Fruit fly (Drosophila melanogaster) whole organism, embryonic: ENCODE measurements around the gene Rtca.

ENCODE experiments used
- CG10462 ChIP-seq: fragments of 200-800 bp; sonication (Bioruptor generic); optimal IDR thresholded peaks from 2 replicates; lab custom pipeline; 2016; ENCODE audit warnings: missing biosample characterization, missing genetic modification characterization
- CG11093 ChIP-seq: fragments of 200-800 bp; sonication (Bioruptor generic); IDR thresholded peaks from 3 replicates; pipeline ENCODE4 v1.3.6; 2022; ENCODE audit warnings: missing biosample characterization, missing genetic modification characterization
- CG11247 ChIP-seq: fragments of 200-800 bp; sonication (Bioruptor generic); IDR thresholded peaks from 2 replicates; pipeline ENCODE4 v1.3.6; 2022; ENCODE audit warnings: missing biosample characterization, missing genetic modification characterization
- CG11723 ChIP-seq: fragments of 200-800 bp; sonication (Bioruptor generic); optimal IDR thresholded peaks from 2 replicates; lab custom pipeline; 2017; ENCODE audit warnings: missing biosample characterization, mild to moderate bottlenecking, missing genetic modification characterization
- CG12219 ChIP-seq: fragments of 200-800 bp; sonication (Bioruptor generic); optimal IDR thresholded peaks from 3 replicates; lab custom pipeline; 2018; ENCODE audit warnings: missing biosample characterization, mild to moderate bottlenecking, missing genetic modification characterization
- CG15479 ChIP-seq: fragments of 200-800 bp; sonication (Bioruptor generic); optimal IDR thresholded peaks from 3 replicates; lab custom pipeline; 2019; ENCODE audit warnings: missing biosample characterization, mild to moderate bottlenecking, missing genetic modification characterization, moderate library complexity
- CG1603 ChIP-seq: fragments of 200-800 bp; sonication (Bioruptor generic); optimal IDR thresholded peaks from 2 replicates; lab custom pipeline; 2019; ENCODE audit warnings: missing biosample characterization, mild to moderate bottlenecking, missing genetic modification characterization, moderate library complexity
- CG1832 ChIP-seq: fragments of 200-800 bp; sonication (Bioruptor generic); optimal IDR thresholded peaks from 2 replicates; lab custom pipeline; 2017; ENCODE audit warnings: missing biosample characterization, mild to moderate bottlenecking, missing genetic modification characterization, inconsistent platforms
- CG2120 ChIP-seq: fragments of 200-800 bp; sonication (Bioruptor generic); optimal IDR thresholded peaks from 3 replicates; lab custom pipeline; 2016; ENCODE audit warnings: missing biosample characterization, missing genetic modification characterization
- CG2129 ChIP-seq: fragments of 200-800 bp; sonication (Bioruptor generic); IDR thresholded peaks from 2 replicates; pipeline ENCODE4 v1.3.6; 2022; ENCODE audit warnings: missing biosample characterization, missing genetic modification characterization; ENCODE audit not compliant: partially characterized antibody
- CG31441 ChIP-seq: fragments of 200-800 bp; sonication (Bioruptor generic); IDR thresholded peaks from 2 replicates; pipeline ENCODE4 v1.3.6; 2022; ENCODE audit warnings: missing biosample characterization, missing genetic modification characterization
- CG34224 ChIP-seq: fragments of 200-800 bp; sonication (Bioruptor generic); IDR thresholded peaks from 3 replicates; pipeline ENCODE4 v1.3.6; 2022; ENCODE audit warnings: missing biosample characterization, missing genetic modification characterization; ENCODE audit not compliant: partially characterized antibody
- CG3726 ChIP-seq: fragments of 200-800 bp; sonication (Bioruptor generic); IDR thresholded peaks from 3 replicates; pipeline ENCODE4, ENCODE4 v1.3.6; 2022; ENCODE audit warnings: missing biosample characterization, missing genetic modification characterization
- CG43689 ChIP-seq: fragments of 200-800 bp; sonication (Bioruptor generic); IDR thresholded peaks from 2 replicates; pipeline ENCODE4 v1.3.6; 2022; ENCODE audit warnings: missing biosample characterization, missing genetic modification characterization
- CG5953 ChIP-seq: fragments of 200-800 bp; sonication (Bioruptor generic); IDR thresholded peaks from 2 replicates; pipeline ENCODE4 v1.3.6; 2022; ENCODE audit warnings: missing biosample characterization, missing genetic modification characterization
- CG6791 ChIP-seq: fragments of 200-800 bp; sonication (Bioruptor generic); IDR thresholded peaks from 3 replicates; pipeline ENCODE4 v1.3.6; 2022; ENCODE audit warnings: missing biosample characterization, missing genetic modification characterization; ENCODE audit not compliant: partially characterized antibody
- CG6813 ChIP-seq: fragments of 200-800 bp; sonication (Bioruptor generic); optimal IDR thresholded peaks from 2 replicates; lab custom pipeline; 2017; ENCODE audit warnings: missing biosample characterization, missing genetic modification characterization, mild to moderate bottlenecking, moderate library complexity, missing genetic modification reagents
- CG7271 ChIP-seq: fragments of 200-800 bp; sonication (Bioruptor generic); optimal IDR thresholded peaks from 2 replicates; lab custom pipeline; 2018; ENCODE audit warnings: missing biosample characterization, mild to moderate bottlenecking, missing genetic modification characterization, moderate library complexity
- CG8765 ChIP-seq: fragments of 200-800 bp; sonication (Bioruptor generic); IDR thresholded peaks from 2 replicates; pipeline ENCODE4 v1.3.6; 2022; ENCODE audit warnings: missing biosample characterization, missing genetic modification characterization
- CG9797 ChIP-seq: fragments of 200-800 bp; sonication (Bioruptor generic); optimal IDR thresholded peaks from 3 replicates; lab custom pipeline; 2018; ENCODE audit warnings: missing biosample characterization, mild to moderate bottlenecking, missing genetic modification characterization
- CrebB ChIP-seq: fragments of 200-800 bp; sonication (Bioruptor generic); optimal IDR thresholded peaks from 3 replicates; lab custom pipeline; 2018; ENCODE audit warnings: missing biosample characterization, mild to moderate bottlenecking, missing genetic modification characterization
- D ChIP-seq, 2 experiments: fragments of 200-800 bp in 1 of 2; fragments of >200 bp in 1 of 2; sonication (Bioruptor generic) in 1 of 2; optimal IDR thresholded peaks; 2 replicates in 1 of 2; 3 replicates in 1 of 2; lab custom pipeline; 2017; ENCODE audit warnings: mild to moderate bottlenecking in 1 of 2, missing biosample characterization in 1 of 2, missing genetic modification characterization in 1 of 2, missing genetic modification reagents in 1 of 2
- Dll ChIP-seq: fragments of 200-800 bp; sonication (Bioruptor generic); IDR thresholded peaks from 4 replicates; pipeline ENCODE4 v1.3.6; 2022; ENCODE audit warnings: missing biosample characterization, missing genetic modification characterization; ENCODE audit not compliant: partially characterized antibody
- Doc2 ChIP-seq: fragments of 200-800 bp; sonication (Bioruptor generic); IDR thresholded peaks from 2 replicates; pipeline ENCODE4 v1.3.6; 2022; ENCODE audit warnings: missing biosample characterization, missing genetic modification characterization
- HLHmδ ChIP-seq: fragments of 200-800 bp; sonication (Bioruptor generic); optimal IDR thresholded peaks from 2 replicates; lab custom pipeline; 2018; ENCODE audit warnings: missing biosample characterization, mild to moderate bottlenecking, missing genetic modification characterization, moderate library complexity
- Hey ChIP-seq: fragments of 200-800 bp; sonication (Bioruptor generic); optimal IDR thresholded peaks from 3 replicates; lab custom pipeline; 2018; ENCODE audit warnings: missing biosample characterization, mild to moderate bottlenecking, missing genetic modification characterization
- Hmr ChIP-seq: fragments of 200-800 bp; sonication (Bioruptor generic); optimal IDR thresholded peaks from 3 replicates; lab custom pipeline; 2017; ENCODE audit warnings: mild to moderate bottlenecking, missing biosample characterization, missing genetic modification reagents, missing genetic modification characterization
- Lhr ChIP-seq: fragments of 200-800 bp; sonication (Bioruptor generic); optimal IDR thresholded peaks from 3 replicates; lab custom pipeline; 2017; ENCODE audit warnings: mild to moderate bottlenecking, missing biosample characterization, missing genetic modification reagents, missing genetic modification characterization
- Max ChIP-seq: fragments of 200-800 bp; sonication (Bioruptor generic); optimal IDR thresholded peaks from 2 replicates; lab custom pipeline; 2016; ENCODE audit warnings: missing biosample characterization, mild to moderate bottlenecking, missing genetic modification characterization
- Oaz ChIP-seq: fragments of 200-800 bp; sonication (Bioruptor generic); IDR thresholded peaks from 2 replicates; pipeline ENCODE4 v1.3.6; 2022; ENCODE audit warnings: missing biosample characterization, missing genetic modification characterization
- Oli ChIP-seq: fragments of 200-800 bp; sonication (Bioruptor generic); optimal IDR thresholded peaks from 2 replicates; lab custom pipeline; 2018; ENCODE audit warnings: missing biosample characterization, mild to moderate bottlenecking, missing genetic modification characterization, moderate library complexity
- Xbp1 ChIP-seq: fragments of 200-800 bp; sonication (Bioruptor generic); optimal IDR thresholded peaks from 3 replicates; lab custom pipeline; 2016; ENCODE audit warnings: missing biosample characterization, mild to moderate bottlenecking, missing genetic modification characterization
- chinmo ChIP-seq: fragments of 200-800 bp; sonication (Bioruptor generic); IDR thresholded peaks from 4 replicates; pipeline ENCODE4 v1.3.6; 2022; ENCODE audit warnings: missing biosample characterization, missing genetic modification characterization; ENCODE audit not compliant: partially characterized antibody
- croc ChIP-seq: fragments of 200-800 bp; sonication (Bioruptor generic); conservative IDR thresholded peaks from 3 replicates; pipeline ENCODE4 v1.3.6; 2022; ENCODE audit warnings: missing biosample characterization, missing genetic modification characterization
- dysf ChIP-seq: fragments of 200-800 bp; sonication (Bioruptor generic); IDR thresholded peaks from 3 replicates; pipeline ENCODE4 v1.3.6; 2022; ENCODE audit warnings: missing biosample characterization, missing genetic modification characterization
- emc ChIP-seq: fragments of 200-800 bp; sonication (Bioruptor generic); optimal IDR thresholded peaks from 2 replicates; lab custom pipeline; 2016; ENCODE audit warnings: missing biosample characterization, missing genetic modification characterization
- ems ChIP-seq: fragments of 200-800 bp; sonication (Bioruptor generic); optimal IDR thresholded peaks from 3 replicates; lab custom pipeline; 2016; ENCODE audit warnings: missing biosample characterization, missing genetic modification characterization
- fd102C ChIP-seq: fragments of 200-800 bp; sonication (Bioruptor generic); optimal IDR thresholded peaks from 2 replicates; lab custom pipeline; 2018; ENCODE audit warnings: missing biosample characterization, mild to moderate bottlenecking, missing genetic modification characterization, moderate library complexity
- grau ChIP-seq: fragments of 200-800 bp; optimal IDR thresholded peaks from 3 replicates; lab custom pipeline; 2019; ENCODE audit warnings: missing biosample characterization, mild to moderate bottlenecking, missing genetic modification characterization, moderate library complexity
- gro ChIP-seq: fragments of 200-800 bp; sonication (Bioruptor generic); optimal IDR thresholded peaks from 2 replicates; lab custom pipeline; 2016; ENCODE audit warnings: missing biosample characterization, missing genetic modification characterization
- lola ChIP-seq, 3 experiments: fragments of >200 bp in 2 of 3; fragments of 200-800 bp in 1 of 3; sonication (Bioruptor generic) in 1 of 3; optimal IDR thresholded peaks; 2 replicates each; lab custom pipeline; 2017 to 2019; ENCODE audit warnings: missing biosample characterization in 3 of 3, missing genetic modification characterization in 3 of 3, mild to moderate bottlenecking in 1 of 3, moderate library complexity in 1 of 3
- pnt ChIP-seq: fragments of 200-800 bp; sonication (Bioruptor generic); optimal IDR thresholded peaks from 3 replicates; lab custom pipeline; 2016; ENCODE audit warnings: missing biosample characterization, missing genetic modification characterization
- run ChIP-seq: fragments of 200-800 bp; sonication (Bioruptor generic); optimal IDR thresholded peaks from 3 replicates; lab custom pipeline; 2018; ENCODE audit warnings: missing biosample characterization, mild to moderate bottlenecking, missing genetic modification characterization
- sna ChIP-seq: fragments of 200-800 bp; sonication (Bioruptor generic); IDR thresholded peaks from 2 replicates; pipeline ENCODE4 v1.3.6; 2022; ENCODE audit warnings: missing biosample characterization, missing genetic modification characterization; ENCODE audit not compliant: partially characterized antibody
- so ChIP-seq: fragments of 200-800 bp; sonication (Bioruptor generic); IDR thresholded peaks from 3 replicates; pipeline ENCODE4 v1.3.6; 2022; ENCODE audit warnings: missing biosample characterization, missing genetic modification characterization
- sob ChIP-seq: fragments of 200-800 bp; sonication (Bioruptor generic); IDR thresholded peaks from 2 replicates; pipeline ENCODE4 v1.3.6; 2022; ENCODE audit warnings: missing biosample characterization, missing genetic modification characterization
- vfl ChIP-seq: fragments of 200-800 bp; sonication (Bioruptor generic); optimal IDR thresholded peaks from 2 replicates; lab custom pipeline; 2016; ENCODE audit warnings: missing biosample characterization, missing genetic modification characterization
- zen ChIP-seq: fragments of 200-800 bp; sonication (Bioruptor generic); optimal IDR thresholded peaks from 3 replicates; lab custom pipeline; 2018; ENCODE audit warnings: missing biosample characterization, mild to moderate bottlenecking, missing genetic modification characterization, moderate library complexity

The Rtca gene

DNA sequence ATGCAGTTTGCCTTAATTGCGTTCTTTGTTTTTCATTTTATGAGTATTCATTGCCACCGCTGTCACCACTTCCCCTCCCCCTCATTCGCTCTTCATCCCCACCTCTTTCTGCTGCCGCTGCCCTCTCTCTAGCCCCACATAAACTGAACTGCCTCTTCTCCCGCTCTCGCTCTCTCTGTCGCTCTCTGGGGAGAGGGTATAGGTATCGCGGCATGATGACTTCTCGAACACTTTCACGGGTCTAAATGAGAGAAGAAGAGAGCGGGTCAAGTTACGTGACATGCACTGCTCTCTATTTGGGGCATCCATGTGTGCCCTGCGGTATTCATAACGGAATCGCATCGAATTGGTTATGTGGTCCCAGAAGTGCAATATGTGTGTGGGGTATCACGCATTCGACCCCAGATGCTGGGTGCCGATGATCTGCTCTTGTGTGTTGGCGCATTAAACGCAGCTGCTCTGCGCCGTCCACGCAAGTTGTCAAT, 11.5 kb downstream of the Rtca start (continued):
- TF ChIP-seq CG9797 (GFP tag; lab: Kevin White, UChicago) (peak; percentile 21), CG15479 (no peak), sna (0 out of 2 replicates have a peak, but pooled peaks have one; percentile 45), so (GFP tag; lab: Robert Waterston, UW) (peak; percentile 92), CG2129 (GFP tag; lab: Robert Waterston, UW) (no peak), CG2120 (peak; percentile 77), CG7271 (peak; percentile 9), HLHmδ (no peak), CG5953 (GFP tag; lab: Robert Waterston, UW) (peak; percentile 74), Xbp1 (GFP tag; lab: Kevin White, UChicago) (peak; percentile 87), Max (GFP tag; lab: Kevin White, UChicago) (peak; percentile 72), zen (tag; lab: Kevin White, UChicago) (no peak), Lhr (GFP tag; lab: Kevin White, UChicago) (no peak), lola (GFP tag; optimal IDR thresholded peaks at IDR 0.05; lab: Kevin White, UChicago) (peak in 1 of 3 experiments; percentile 70), CG11247 (GFP tag; lab: Robert Waterston, UW) (peak; percentile 70), fd102C (GFP tag; lab: Kevin White, UChicago) (no peak), Hey (no peak), Dll (GFP tag; lab: Robert Waterston, UW) (peak; percentile 60; the same call in 2 of the 4 replicates), CG31441 (GFP tag; lab: Robert Waterston, UW) (peak; percentile 78), CG11723 (GFP tag; lab: Kevin White, UChicago) (peak; percentile 74), CrebB (tag; lab: Kevin White, UChicago) (peak; percentile 73), CG6813 (GFP tag; lab: Kevin White, UChicago) (peak; percentile 66), CG34224 (GFP tag; lab: Robert Waterston, UW) (no peak), CG8765 (GFP tag; lab: Robert Waterston, UW) (peak; percentile 61; the same call in 1 of the 2 replicates), CG1832 (GFP tag; lab: Kevin White, UChicago) (peak; percentile 7), grau (peak; percentile 74), emc (GFP tag; lab: Kevin White, UChicago) (peak; percentile 29), CG12219 (GFP tag; lab: Kevin White, UChicago) (peak; percentile 80), dysf (peak; percentile 89), CG3726 (peak; percentile 75; the same call in 2 of the 3 replicates), CG10462 (GFP tag; lab: Kevin White, UChicago) (peak; percentile 81), pnt (GFP tag; lab: Kevin White, UChicago) (peak; percentile 80), chinmo (GFP tag; lab: Robert Waterston, UW) (peak; percentile 71; the same call in 3 of the 4 replicates), CG6791 (0 out of 3 replicates have a peak, but pooled peaks have one; percentile 24), CG1603 (tag; lab: Kevin White, UChicago) (peak; percentile 94), Oaz (peak; percentile 68; the same call in 1 of the 2 replicates), CG11093 (peak; percentile 74), ems (peak; percentile 74), D (optimal IDR thresholded peaks at IDR 0.05; lab: Kevin White, UChicago) (no peak), D (GFP tag; optimal IDR thresholded peaks at IDR 0.05; lab: Kevin White, UChicago) (peak; percentile 77), Hmr (GFP tag; lab: Kevin White, UChicago) (peak; percentile 77), Doc2 (GFP tag; lab: Robert Waterston, UW) (0 out of 2 replicates have a peak, but pooled peaks have one; percentile 39), run (peak; percentile 68), sob (GFP tag; lab: Robert Waterston, UW) (peak; percentile 84), croc (GFP tag; lab: Robert Waterston, UW) (peak; percentile 70), vfl (GFP tag; lab: Kevin White, UChicago) (peak; percentile 17), Oli (peak; percentile 84), CG43689 (GFP tag; lab: Robert Waterston, UW) (peak; percentile 71), gro (GFP tag; lab: Kevin White, UChicago) (peak; percentile 79)
